Fruit fly (Drosophila melanogaster): ENCODE measurements around the gene Or2a.

Or2a gene

DNA sequence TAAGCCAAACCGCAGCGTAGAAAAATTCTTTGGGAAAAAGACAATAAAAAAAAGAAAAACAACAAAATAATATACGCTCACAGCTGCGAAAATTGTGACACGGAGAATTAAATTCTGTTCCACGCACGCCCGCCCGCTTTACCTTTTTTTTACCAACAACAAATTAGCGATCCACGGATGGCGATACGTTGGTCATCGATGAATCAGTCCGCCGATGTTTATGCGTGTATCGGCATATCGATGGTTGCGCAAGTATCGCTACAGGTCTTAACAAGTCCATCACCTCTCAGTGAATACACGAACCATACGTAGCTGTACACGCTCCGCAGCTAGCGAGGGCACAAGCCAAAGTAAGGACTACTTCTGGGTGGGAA is 24.5 kb downstream of the Or2a start, which contains the start of gene CG2924 (continued):
- TF ChIP-seq Hand (GFP tag; optimal IDR thresholded peaks at IDR 0.05): no peak
- no peak for TF ChIP-seq HHEX (GFP tag; optimal IDR thresholded peaks at IDR 0.05)
- peak; percentile 100 for TF ChIP-seq CG16813 (GFP tag; IDR thresholded peaks at IDR 0.05; ENCODE audit: partially characterized antibody)
- no peak for TF ChIP-seq CG11398 (GFP tag; optimal IDR thresholded peaks at IDR 0.05)
- peak; percentile 65 for TF ChIP-seq CG9817 (tag; optimal IDR thresholded peaks at IDR 0.05)
- TF ChIP-seq CG15601 (tag; optimal IDR thresholded peaks at IDR 0.05): peak; percentile 51
- peak; percentile 69 for TF ChIP-seq B-H2 (GFP tag; optimal IDR thresholded peaks at IDR 0.05)
- TF ChIP-seq wdn (GFP tag; IDR thresholded peaks at IDR 0.05): peak; percentile 62; the same call in 1 of the 2 replicates
- peak; percentile 70 for TF ChIP-seq MBD-R2 (GFP tag; IDR thresholded peaks at IDR 0.05)
- peak; percentile 52 for TF ChIP-seq CG30403 (GFP tag; optimal IDR thresholded peaks at IDR 0.05)
- TF ChIP-seq CG5180 (GFP tag; optimal IDR thresholded peaks at IDR 0.05): no peak
- TF ChIP-seq Kr (GFP tag; optimal IDR thresholded peaks at IDR 0.05): no peak
- TF ChIP-seq fru (optimal IDR thresholded peaks at IDR 0.05): no peak
- peak; percentile 23 for TF ChIP-seq CG10209 (GFP tag; optimal IDR thresholded peaks at IDR 0.05)
- TF ChIP-seq NK7.1 (GFP tag; optimal IDR thresholded peaks at IDR 0.05): no peak
- peak; percentile 76 for TF ChIP-seq CTCF (GFP tag; optimal IDR thresholded peaks at IDR 0.05)
- TF ChIP-seq ap (GFP tag; IDR thresholded peaks at IDR 0.05): no peak
- TF ChIP-seq CG34224 (GFP tag; IDR thresholded peaks at IDR 0.05; ENCODE audit: partially characterized antibody): peak; percentile 99
- TF ChIP-seq lab (GFP tag; optimal IDR thresholded peaks at IDR 0.05): peak; percentile 68
- peak; percentile 93 for TF ChIP-seq HmgZ (tag; optimal IDR thresholded peaks at IDR 0.05)
- TF ChIP-seq zen2 (GFP tag; IDR thresholded peaks at IDR 0.05; ENCODE audit: partially characterized antibody): peak; percentile 99
- TF ChIP-seq knrl (GFP tag; IDR thresholded peaks at IDR 0.05; ENCODE audit: partially characterized antibody): peak; percentile 99
- no peak for TF ChIP-seq psq (GFP tag; optimal IDR thresholded peaks at IDR 0.05)
- no peak for TF ChIP-seq Eip74EF (GFP tag; optimal IDR thresholded peaks at IDR 0.05)
- TF ChIP-seq tup (GFP tag; optimal IDR thresholded peaks at IDR 0.05): no peak
- TF ChIP-seq Lhr (GFP tag; optimal IDR thresholded peaks at IDR 0.05): peak; percentile 82
- no peak for TF ChIP-seq salm (tag; optimal IDR thresholded peaks at IDR 0.05)
- peak; percentile 73 for TF ChIP-seq CG34422 (GFP tag; IDR thresholded peaks at IDR 0.05)
- peak; percentile 100 for TF ChIP-seq chinmo (GFP tag; IDR thresholded peaks at IDR 0.05; ENCODE audit: partially characterized antibody)
- no peak for TF ChIP-seq zen (tag; optimal IDR thresholded peaks at IDR 0.05)
- TF ChIP-seq sr (GFP tag; IDR thresholded peaks at IDR 0.05): peak; percentile 47; the same call in 2 of the 3 replicates
- no peak for TF ChIP-seq Doc2 (GFP tag; IDR thresholded peaks at IDR 0.05)

DNA sequence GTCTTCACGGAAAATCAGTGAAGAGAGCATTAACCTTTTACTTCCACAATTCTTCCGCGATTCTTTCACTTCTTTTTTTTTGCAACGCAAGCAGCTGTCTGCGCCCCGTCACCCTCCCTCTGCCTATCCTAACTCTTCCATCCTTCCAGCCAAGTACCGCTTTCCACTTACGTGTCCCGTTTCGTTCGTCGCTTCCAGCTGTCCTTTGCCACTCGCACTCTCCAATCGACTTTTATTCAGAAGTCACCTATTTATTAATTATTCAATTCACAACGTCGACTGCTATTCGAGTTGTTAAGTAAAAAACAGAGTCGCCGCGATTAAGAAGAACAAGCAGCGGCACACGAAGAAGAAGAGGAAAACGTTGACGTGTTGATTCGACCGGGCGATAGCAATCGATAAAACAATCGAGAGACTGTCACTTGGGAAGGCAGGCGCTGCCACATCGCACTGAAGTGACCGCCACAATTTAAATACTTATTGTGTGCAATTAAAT is 28.7 kb downstream of the Or2a start, which contains the start of gene Grp170:
Gene Grp170, minus strand, starts transcription at position 365 of the 496 bp plus-strand sequence.
- TF ChIP-seq tgo (GFP tag; IDR thresholded peaks at IDR 0.05): no peak
- TF ChIP-seq dmrt11E (tag; optimal IDR thresholded peaks at IDR 0.05): no peak
- no peak for TF ChIP-seq NC2α (GFP tag; optimal IDR thresholded peaks at IDR 0.05)
- no peak for TF ChIP-seq CG8388 (GFP tag; optimal IDR thresholded peaks at IDR 0.05)
- no peak for TF ChIP-seq CG17612 (GFP tag; IDR thresholded peaks at IDR 0.05)
- no peak for TF ChIP-seq usp (GFP tag; optimal IDR thresholded peaks at IDR 0.05)
- TF ChIP-seq amos (GFP tag; IDR thresholded peaks at IDR 0.05; ENCODE audit: partially characterized antibody): peak; percentile 96
- no peak for TF ChIP-seq HHEX (GFP tag; optimal IDR thresholded peaks at IDR 0.05)
- peak; percentile 96 for TF ChIP-seq Xbp1 (GFP tag; optimal IDR thresholded peaks at IDR 0.05)
- TF ChIP-seq onecut (GFP tag; IDR thresholded peaks at IDR 0.05): peak; percentile 20; the same call in 1 of the 2 replicates
- no peak for TF ChIP-seq CG4424 (GFP tag; optimal IDR thresholded peaks at IDR 0.05)
- peak; percentile 94 for TF ChIP-seq Opbp (GFP tag; IDR thresholded peaks at IDR 0.05; ENCODE audit: partially characterized antibody)
- no peak for TF ChIP-seq unpg (GFP tag; optimal IDR thresholded peaks at IDR 0.05)
- peak; percentile 74; the same call in 1 of the 2 replicates for TF ChIP-seq ato (GFP tag; IDR thresholded peaks at IDR 0.05; ENCODE audit: partially characterized antibody)
- no peak for TF ChIP-seq Oaz (GFP tag; IDR thresholded peaks at IDR 0.05)
- no peak for TF ChIP-seq Rx (GFP tag; IDR thresholded peaks at IDR 0.05)
- peak in 1 of 2 experiments; percentile 53 for TF ChIP-seq crp (GFP tag; optimal IDR thresholded peaks at IDR 0.05)
- TF ChIP-seq eve (GFP tag; optimal IDR thresholded peaks at IDR 0.05): no peak
- peak; percentile 12 for TF ChIP-seq lab (GFP tag; optimal IDR thresholded peaks at IDR 0.05)
- no peak for TF ChIP-seq cato (GFP tag; optimal IDR thresholded peaks at IDR 0.05; ENCODE audit: borderline replicate concordance)
- TF ChIP-seq HLHmδ (GFP tag; optimal IDR thresholded peaks at IDR 0.05): no peak
